Worm (Caenorhabditis elegans) whole organism, midembryonic: ENCODE measurements around the gene B0273.115.

Experiments used
- klf-2 ChIP-seq: fragments of 200-800 bp; sonication (Bioruptor generic); conservative IDR thresholded peaks from 2 replicates; pipeline ENCODE4 v1.3.6; 2022; ENCODE audit warnings: missing genetic modification reagents, missing genetic modification characterization, missing compliant biosample characterization
- med-1 ChIP-seq: sonication (generic microtip); optimal IDR thresholded peaks from 2 replicates; lab custom pipeline; 2017; ENCODE audit warnings: missing genetic modification characterization, mild to moderate bottlenecking, missing compliant biosample characterization, antibody characterized with exemption, missing genetic modification reagents; ENCODE audit not compliant: insufficient read depth
- tab-1 ChIP-seq: fragments of 200-800 bp; sonication (Bioruptor generic); IDR thresholded peaks from 2 replicates; pipeline ENCODE4 v1.3.6; 2022; ENCODE audit warnings: missing genetic modification characterization, missing compliant biosample characterization
- ztf-23 ChIP-seq: fragments of 200-800 bp; sonication (Bioruptor generic); IDR thresholded peaks from 2 replicates; pipeline ENCODE4 v1.3.6; 2022; ENCODE audit warnings: missing genetic modification reagents, missing genetic modification characterization, missing compliant biosample characterization
- ztf-29 ChIP-seq: fragments of 200-800 bp; sonication (Bioruptor generic); IDR thresholded peaks from 2 replicates; pipeline ENCODE4 v1.3.6; 2022; ENCODE audit warnings: missing genetic modification reagents, missing genetic modification characterization, missing compliant biosample characterization

- TF ChIP-seq ztf-23: no peak
- TF ChIP-seq med-1 (GFP tag; lab: Kevin White, UChicago): no peak
- no peak for TF ChIP-seq ztf-29 (GFP tag; lab: Robert Waterston, UW)
- TF ChIP-seq klf-2 (GFP tag; lab: Robert Waterston, UW): no peak
- no peak for TF ChIP-seq tab-1
These were observed 21.2 kb downstream of the B0273.115 start, which contains the start of gene rme-2 for ce11 chrIV:5469739-5470138.
